Fruit fly (Drosophila melanogaster) whole organism, adult: ENCODE results near the gene wat.
A peak's percentile ranks its signal among the peaks of the same experiment; 100 is the strongest.

Experiments
- CG11617 ChIP-seq: fragments of 200-800 bp; sonication (Bioruptor generic); optimal IDR thresholded peaks from 2 replicates; lab custom pipeline; 2017; ENCODE audit warnings: mild to moderate bottlenecking, missing biosample characterization, missing genetic modification reagents, missing genetic modification characterization
- CG12768 ChIP-seq: fragments of 200-800 bp; sonication (Bioruptor generic); optimal IDR thresholded peaks from 2 replicates; lab custom pipeline; 2017; ENCODE audit warnings: missing biosample characterization, missing genetic modification characterization, mild to moderate bottlenecking, moderate library complexity, missing genetic modification reagents
- CG14711 ChIP-seq: fragments of 200-800 bp; sonication (Bioruptor generic); optimal IDR thresholded peaks from 2 replicates; lab custom pipeline; 2018; ENCODE audit warnings: missing biosample characterization, mild to moderate bottlenecking, missing genetic modification characterization, moderate library complexity
- CG1620 ChIP-seq: fragments of 200-800 bp; sonication (Bioruptor generic); optimal IDR thresholded peaks from 2 replicates; lab custom pipeline; 2016; ENCODE audit warnings: missing biosample characterization, missing genetic modification characterization
- CG33017 ChIP-seq: fragments of 200-800 bp; sonication (Bioruptor generic); optimal IDR thresholded peaks from 2 replicates; lab custom pipeline; 2018; ENCODE audit warnings: missing biosample characterization, mild to moderate bottlenecking, missing genetic modification characterization, moderate library complexity
- CG5204 ChIP-seq: fragments of 200-800 bp; sonication (Bioruptor generic); optimal IDR thresholded peaks from 2 replicates; lab custom pipeline; 2016; ENCODE audit warnings: missing biosample characterization, missing genetic modification characterization
- CG7045 ChIP-seq: fragments of 200-800 bp; sonication (Bioruptor generic); optimal IDR thresholded peaks from 2 replicates; lab custom pipeline; 2017; ENCODE audit warnings: missing biosample characterization, mild to moderate bottlenecking, missing genetic modification characterization
- CG7101 ChIP-seq: fragments of 200-800 bp; sonication (Bioruptor generic); optimal IDR thresholded peaks from 2 replicates; lab custom pipeline; 2018; ENCODE audit warnings: missing biosample characterization, mild to moderate bottlenecking, missing genetic modification characterization, moderate library complexity
- Clk ChIP-seq: fragments of 200-800 bp; sonication (Bioruptor generic); optimal IDR thresholded peaks from 2 replicates; lab custom pipeline; 2017; ENCODE audit warnings: missing biosample characterization, missing genetic modification characterization
- Crg-1 ChIP-seq: fragments of 200-800 bp; sonication (Bioruptor generic); optimal IDR thresholded peaks from 2 replicates; lab custom pipeline; 2016; ENCODE audit warnings: missing biosample characterization, missing genetic modification characterization
- Hr96 ChIP-seq: fragments of 200-800 bp; sonication (Bioruptor generic); optimal IDR thresholded peaks from 2 replicates; lab custom pipeline; 2016; ENCODE audit warnings: missing biosample characterization, missing genetic modification characterization
- Mnt ChIP-seq: fragments of 200-800 bp; sonication (Bioruptor generic); optimal IDR thresholded peaks from 2 replicates; lab custom pipeline; 2016; ENCODE audit warnings: missing biosample characterization, mild to moderate bottlenecking, missing genetic modification characterization
- bab1 ChIP-seq: fragments of 200-800 bp; sonication (Bioruptor generic); optimal IDR thresholded peaks from 3 replicates; lab custom pipeline; 2019; ENCODE audit warnings: missing biosample characterization, mild to moderate bottlenecking, missing genetic modification characterization, moderate library complexity
- cic ChIP-seq: fragments of 200-800 bp; sonication (Bioruptor generic); optimal IDR thresholded peaks from 2 replicates; lab custom pipeline; 2017; ENCODE audit warnings: missing biosample characterization, mild to moderate bottlenecking, missing genetic modification characterization, moderate library complexity
- cnc ChIP-seq, 2 experiments: fragments of >200 bp; optimal IDR thresholded peaks; 2 replicates each; lab custom pipeline; 2017
- kay ChIP-seq: fragments of 200-800 bp; sonication (Bioruptor generic); peaks from one replicate; lab custom pipeline; 2016; ENCODE audit warnings: missing biosample characterization, missing genetic modification characterization, borderline replicate concordance
- ovo ChIP-seq: fragments of 200-800 bp; sonication (Bioruptor generic); optimal IDR thresholded peaks from 2 replicates; lab custom pipeline; 2016; ENCODE audit warnings: missing biosample characterization, missing genetic modification characterization
- pad ChIP-seq: fragments of 200-800 bp; sonication (Bioruptor generic); optimal IDR thresholded peaks from 3 replicates; lab custom pipeline; 2017; ENCODE audit warnings: missing biosample characterization, missing genetic modification characterization, mild to moderate bottlenecking, moderate library complexity, missing genetic modification reagents
- tj ChIP-seq: fragments of 200-800 bp; sonication (Bioruptor generic); optimal IDR thresholded peaks from 3 replicates; lab custom pipeline; 2017; ENCODE audit warnings: missing biosample characterization, mild to moderate bottlenecking, missing genetic modification characterization, moderate library complexity
- toe ChIP-seq: fragments of 200-800 bp; sonication (Bioruptor generic); optimal IDR thresholded peaks from 2 replicates; lab custom pipeline; 2016; ENCODE audit warnings: missing biosample characterization, missing genetic modification characterization

wat gene

dm6 chr3R:29050756-29051155 is 30.6 kb upstream of the wat start, which contains the start of gene CG11841:
CG11841 (plus strand) TSS chr3R:29051056.
- TF ChIP-seq cic (GFP tag; lab: Kevin White, UChicago) (peak; percentile 15), CG5204 (no peak), cnc (optimal IDR thresholded peaks at IDR 0.05; lab: Kevin White, UChicago) (no peak), CG11617 (no peak), CG7045 (GFP tag; lab: Kevin White, UChicago) (no peak)

DNA sequence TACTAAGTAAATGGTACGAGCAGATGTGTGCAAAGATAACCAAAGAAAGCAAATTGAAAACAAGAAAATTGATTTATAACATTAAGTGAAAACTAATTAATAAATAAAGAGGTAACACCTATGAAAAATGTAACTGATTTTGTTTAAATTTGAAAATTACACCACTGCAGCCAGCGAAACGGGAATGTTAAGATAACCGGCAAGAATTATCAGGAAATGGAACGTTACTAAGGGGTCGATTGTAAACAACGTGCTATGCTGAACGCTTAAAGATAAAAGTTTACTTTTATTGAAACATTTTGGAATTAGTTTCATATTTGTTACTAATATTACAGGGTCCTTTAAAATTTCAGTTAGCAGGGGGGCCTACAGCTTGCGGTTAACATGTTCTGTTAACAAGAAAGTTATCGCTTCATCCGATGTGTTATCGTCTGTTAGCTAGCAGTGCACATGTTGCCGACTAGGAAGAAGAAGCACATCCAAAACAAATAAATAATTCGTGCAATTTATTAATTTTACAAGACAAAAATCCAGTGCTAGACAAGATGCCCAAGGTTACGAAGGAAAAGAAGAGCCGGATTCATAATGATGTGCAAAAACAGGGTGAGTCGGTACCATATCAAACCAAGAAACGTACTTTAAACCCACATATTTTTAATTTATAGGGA is 29.0 kb upstream of the wat start, which contains the start of gene CG11837:
Gene CG11837 (plus strand): TSS at position 439 of the 668 bp plus-strand sequence.
- peak; percentile 91 for TF ChIP-seq kay
- no peak for TF ChIP-seq cnc (optimal IDR thresholded peaks at IDR 0.05; lab: Kevin White, UChicago)
- TF ChIP-seq CG14711 (tag; lab: Kevin White, UChicago): no peak
- TF ChIP-seq CG1620 (GFP tag; lab: Kevin White, UChicago): no peak
- TF ChIP-seq CG5204: no peak
- peak; percentile 95 for TF ChIP-seq Mnt (GFP tag; lab: Kevin White, UChicago)

- TF ChIP-seq CG5204 (no peak), cnc (optimal IDR thresholded peaks at IDR 0.05; lab: Kevin White, UChicago) (no peak), CG1620 (GFP tag; lab: Kevin White, UChicago) (no peak), CG11617 (peak; percentile 35), CG14711 (tag; lab: Kevin White, UChicago) (peak; percentile 66), tj (GFP tag; lab: Kevin White, UChicago) (no peak), toe (GFP tag; lab: Kevin White, UChicago) (no peak), ovo (GFP tag; lab: Kevin White, UChicago) (peak; percentile 10), CG33017 (tag; lab: Kevin White, UChicago) (peak; percentile 69), kay (peak; percentile 53), Clk (GFP tag; lab: Kevin White, UChicago) (no peak), bab1 (GFP tag; lab: Kevin White, UChicago) (no peak), CG12768 (peak; percentile 1), CG7101 (tag; lab: Kevin White, UChicago) (peak; percentile 56), pad (GFP tag; lab: Kevin White, UChicago) (no peak), Hr96 (GFP tag; lab: Kevin White, UChicago) (no peak), Crg-1 (no peak), CG7045 (GFP tag; lab: Kevin White, UChicago) (peak; percentile 66)
Measured at dm6 chr3R:29040526-29041195, 20.5 kb upstream of the wat start.

DNA sequence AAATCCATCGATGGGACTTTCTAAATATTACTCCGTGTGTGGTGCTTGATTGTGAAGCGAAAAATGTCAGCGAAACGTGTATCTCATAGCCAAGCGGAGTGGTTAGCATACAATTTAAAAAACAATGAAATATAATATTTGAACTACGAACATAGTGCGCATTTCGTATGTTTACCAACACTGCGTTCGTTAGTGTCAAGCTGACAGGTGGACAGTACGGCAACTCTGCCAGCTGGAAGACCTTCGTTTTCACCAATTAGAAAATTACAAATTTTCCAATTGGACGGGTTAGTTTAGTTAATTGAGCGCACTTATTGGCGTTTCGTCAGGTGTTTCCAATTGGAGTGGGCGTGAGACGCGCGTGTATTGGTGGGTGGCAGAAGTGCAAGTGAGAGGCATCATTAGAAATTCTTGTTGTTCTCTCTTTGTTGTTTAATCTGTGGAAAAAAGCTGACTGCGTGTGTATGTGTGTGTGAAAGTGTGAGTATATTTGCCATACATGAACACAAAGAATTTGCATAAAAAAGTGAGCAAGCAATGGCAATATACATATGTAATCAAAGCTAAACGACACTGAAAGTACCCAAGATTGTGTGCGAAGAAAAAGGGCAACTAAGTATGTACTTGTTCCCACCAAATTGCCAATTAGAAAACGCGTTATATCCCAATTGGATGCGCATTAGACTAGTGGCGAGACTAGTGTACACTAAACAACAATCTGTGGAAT is 19.7 kb upstream of the wat start:
- TF ChIP-seq CG1620 (GFP tag; lab: Kevin White, UChicago) (peak; percentile 61), CG7045 (GFP tag; lab: Kevin White, UChicago) (peak; percentile 19), cic (GFP tag; lab: Kevin White, UChicago) (peak; percentile 21), tj (GFP tag; lab: Kevin White, UChicago) (peak; percentile 12), Crg-1 (peak; percentile 71), toe (GFP tag; lab: Kevin White, UChicago) (no peak), Mnt (GFP tag; lab: Kevin White, UChicago) (peak; percentile 47), kay (no peak), CG7101 (tag; lab: Kevin White, UChicago) (no peak), CG14711 (tag; lab: Kevin White, UChicago) (peak; percentile 30), CG11617 (peak; percentile 39), ovo (GFP tag; lab: Kevin White, UChicago) (peak; percentile 4), pad (GFP tag; lab: Kevin White, UChicago) (peak; percentile 35)

dm6 chr3R:29038960-29039581 is 18.9 kb upstream of the wat start, which contains the start of the genes Slu7 and Pkc98E:
Slu7 (minus strand) TSS chr3R:29039071.
Pkc98E (plus strand) TSS chr3R:29039156.
- peak; percentile 63 for TF ChIP-seq ovo (GFP tag; lab: Kevin White, UChicago)
- TF ChIP-seq Crg-1: peak; percentile 87
- TF ChIP-seq CG5204: peak; percentile 70
- peak; percentile 67 for TF ChIP-seq Hr96 (GFP tag; lab: Kevin White, UChicago)
- TF ChIP-seq CG11617: peak; percentile 10
- peak; percentile 65 for TF ChIP-seq toe (GFP tag; lab: Kevin White, UChicago)
- peak; percentile 80 for TF ChIP-seq pad (GFP tag; lab: Kevin White, UChicago)
- TF ChIP-seq CG1620 (GFP tag; lab: Kevin White, UChicago): peak; percentile 90
- TF ChIP-seq kay: no peak
- TF ChIP-seq CG7045 (GFP tag; lab: Kevin White, UChicago): peak; percentile 47
- peak; percentile 66 for TF ChIP-seq bab1 (GFP tag; lab: Kevin White, UChicago)
- peak; percentile 65 for TF ChIP-seq Clk (GFP tag; lab: Kevin White, UChicago)
- no peak for TF ChIP-seq tj (GFP tag; lab: Kevin White, UChicago)
- no peak for TF ChIP-seq cnc (optimal IDR thresholded peaks at IDR 0.05; lab: Kevin White, UChicago)
- peak; percentile 81 for TF ChIP-seq Mnt (GFP tag; lab: Kevin White, UChicago)
- peak; percentile 62 for TF ChIP-seq CG14711 (tag; lab: Kevin White, UChicago)
- peak; percentile 82 for TF ChIP-seq CG7101 (tag; lab: Kevin White, UChicago)
- TF ChIP-seq cic (GFP tag; lab: Kevin White, UChicago): peak; percentile 35
- TF ChIP-seq CG12768: peak; percentile 79
- TF ChIP-seq CG33017 (tag; lab: Kevin White, UChicago): peak; percentile 37
